Worm (Caenorhabditis elegans) whole organism, mixed stage, embryonic: ENCODE measurements around the gene sri-54.

Experiments used
- M03D4.4 ChIP-seq: sonication (generic microtip); optimal IDR thresholded peaks from 2 replicates; lab custom pipeline; 2017; ENCODE audit warnings: mild to moderate bottlenecking, missing genetic modification characterization, missing compliant biosample characterization
- bed-3 ChIP-seq: fragments of 200-800 bp; sonication (Bioruptor generic); optimal IDR thresholded peaks from 3 replicates; lab custom pipeline; 2018; ENCODE audit warnings: mild to moderate bottlenecking, missing genetic modification characterization, moderate library complexity, missing compliant biosample characterization
- blmp-1 ChIP-seq: fragments of 150-350 bp; optimal IDR thresholded peaks from 2 replicates; lab custom pipeline; 2014; ENCODE audit warnings: missing biosample characterization, missing genetic modification characterization
- ceh-39 ChIP-seq: fragments of 150-350 bp; optimal IDR thresholded peaks from 2 replicates; lab custom pipeline; 2014; ENCODE audit warnings: missing biosample characterization, missing genetic modification characterization
- ceh-83 ChIP-seq: fragments of 200-800 bp; sonication (Bioruptor generic); optimal IDR thresholded peaks from 2 replicates; lab custom pipeline; 2018; ENCODE audit warnings: mild to moderate bottlenecking, missing genetic modification characterization, missing compliant biosample characterization
- ces-1 ChIP-seq: fragments of 150-350 bp; optimal IDR thresholded peaks from 2 replicates; lab custom pipeline; 2014; ENCODE audit warnings: missing biosample characterization, missing genetic modification reagents, missing genetic modification characterization
- cnd-1 ChIP-seq: fragments of 200-800 bp; sonication (Bioruptor generic); optimal IDR thresholded peaks from 2 replicates; lab custom pipeline; 2018; ENCODE audit warnings: mild to moderate bottlenecking, missing genetic modification characterization, missing compliant biosample characterization
- drap-1 ChIP-seq: fragments of 200-800 bp; sonication (Bioruptor generic); optimal IDR thresholded peaks from 3 replicates; lab custom pipeline; 2018; ENCODE audit warnings: mild to moderate bottlenecking, missing genetic modification characterization, missing compliant biosample characterization
- elt-1 ChIP-seq: sonication (generic microtip); optimal IDR thresholded peaks from 2 replicates; lab custom pipeline; 2017; ENCODE audit warnings: missing genetic modification characterization, mild to moderate bottlenecking, missing compliant biosample characterization, antibody characterized with exemption, moderate library complexity, borderline replicate concordance; ENCODE audit not compliant: insufficient read depth
- elt-3 ChIP-seq: fragments of 150-350 bp; optimal IDR thresholded peaks from 2 replicates; lab custom pipeline; 2014; ENCODE audit warnings: missing biosample characterization, missing genetic modification characterization
- flh-1 ChIP-seq: fragments of 200-800 bp; sonication (Bioruptor generic); optimal IDR thresholded peaks from 2 replicates; lab custom pipeline; 2018; ENCODE audit warnings: mild to moderate bottlenecking, missing genetic modification characterization, moderate library complexity, missing compliant biosample characterization
- ham-2 ChIP-seq: fragments of 200-800 bp; sonication (Bioruptor generic); optimal IDR thresholded peaks from 2 replicates; lab custom pipeline; 2018; ENCODE audit warnings: mild to moderate bottlenecking, missing genetic modification characterization, missing compliant biosample characterization
- hlh-1 ChIP-seq: fragments of 150-350 bp; optimal IDR thresholded peaks from 2 replicates; lab custom pipeline; 2014; ENCODE audit warnings: missing biosample characterization, missing genetic modification reagents, missing genetic modification characterization
- lin-13 ChIP-seq: fragments of 150-350 bp; optimal IDR thresholded peaks from 2 replicates; lab custom pipeline; 2014; ENCODE audit warnings: missing biosample characterization, missing genetic modification characterization
- lin-32 ChIP-seq: fragments of 200-800 bp; sonication (Bioruptor generic); optimal IDR thresholded peaks from 2 replicates; lab custom pipeline; 2018; ENCODE audit warnings: mild to moderate bottlenecking, missing genetic modification characterization, missing compliant biosample characterization
- lsy-2 ChIP-seq: fragments of 150-350 bp; optimal IDR thresholded peaks from 2 replicates; lab custom pipeline; 2014; ENCODE audit warnings: missing biosample characterization, missing genetic modification characterization
- mab-5 ChIP-seq: fragments of 150-350 bp; optimal IDR thresholded peaks from 2 replicates; lab custom pipeline; 2014; ENCODE audit warnings: missing biosample characterization, missing genetic modification characterization
- mep-1 ChIP-seq: fragments of 150-350 bp; optimal IDR thresholded peaks from 2 replicates; lab custom pipeline; 2017; ENCODE audit warnings: missing biosample characterization, missing genetic modification reagents, missing genetic modification characterization, inconsistent platforms
- nhr-2 ChIP-seq: fragments of 150-350 bp; optimal IDR thresholded peaks from 2 replicates; lab custom pipeline; 2014; ENCODE audit warnings: missing biosample characterization, missing genetic modification characterization
- nhr-237 ChIP-seq: fragments of 150-350 bp; optimal IDR thresholded peaks from 2 replicates; lab custom pipeline; 2014; ENCODE audit warnings: missing biosample characterization, missing genetic modification characterization
- nhr-28 ChIP-seq: fragments of 150-350 bp; optimal IDR thresholded peaks from 2 replicates; lab custom pipeline; 2014; ENCODE audit warnings: missing biosample characterization, missing genetic modification characterization
- pha-4 ChIP-seq: fragments of 150-350 bp; optimal IDR thresholded peaks from 2 replicates; lab custom pipeline; 2018; ENCODE audit warnings: missing biosample characterization, missing genetic modification reagents, missing genetic modification characterization
- snpc-4 ChIP-seq: fragments of 150-350 bp; optimal IDR thresholded peaks from 2 replicates; lab custom pipeline; 2014; ENCODE audit warnings: missing biosample characterization, missing genetic modification characterization
- sptf-1 ChIP-seq: sonication (generic microtip); optimal IDR thresholded peaks from 2 replicates; lab custom pipeline; 2017; ENCODE audit warnings: mild to moderate bottlenecking, missing genetic modification characterization, moderate library complexity, missing compliant biosample characterization
- tbx-8 ChIP-seq: fragments of 200-800 bp; sonication (Bioruptor generic); optimal IDR thresholded peaks from 2 replicates; lab custom pipeline; 2018; ENCODE audit warnings: mild to moderate bottlenecking, missing genetic modification characterization, moderate library complexity, missing compliant biosample characterization
- unc-120 ChIP-seq: sonication (generic microtip); optimal IDR thresholded peaks from 2 replicates; lab custom pipeline; 2017; ENCODE audit warnings: missing genetic modification characterization, missing compliant biosample characterization; ENCODE audit not compliant: poor library complexity, severe bottlenecking
- unc-39 ChIP-seq: fragments of 150-350 bp; optimal IDR thresholded peaks from 2 replicates; lab custom pipeline; 2014; ENCODE audit warnings: missing biosample characterization, missing genetic modification characterization
- unc-62 ChIP-seq: fragments of 150-350 bp; optimal IDR thresholded peaks from 2 replicates; lab custom pipeline; 2014; ENCODE audit warnings: missing biosample characterization, missing genetic modification reagents, missing genetic modification characterization
- zip-8 ChIP-seq: fragments of 150-350 bp; optimal IDR thresholded peaks from 2 replicates; lab custom pipeline; 2014; ENCODE audit warnings: missing biosample characterization, missing genetic modification characterization

The sri-54 gene

DNA sequence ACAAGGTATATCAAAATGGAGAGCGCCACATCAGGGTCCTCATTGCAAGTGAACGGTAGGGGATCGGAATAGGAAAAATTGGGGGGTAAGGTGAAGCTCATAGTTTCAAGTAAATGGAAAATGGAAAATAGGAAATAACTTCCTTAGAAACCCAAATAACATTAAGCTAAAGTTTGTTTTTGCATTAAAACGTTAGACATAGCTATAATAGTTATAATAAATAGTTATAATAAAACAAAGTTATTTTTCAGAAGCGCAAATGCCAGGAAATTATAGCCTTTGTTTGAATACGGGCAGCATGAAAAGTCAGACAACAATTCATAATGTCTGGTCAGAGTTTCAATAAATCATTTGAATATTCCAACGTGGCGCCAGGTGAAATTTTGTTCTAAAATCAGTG, 37.2 kb downstream of the sri-54 start, which contains the start of gene srg-24:
Gene srg-24 (minus strand): TSS at position 101 of the 400 bp plus-strand sequence.
- TF ChIP-seq ham-2 (GFP tag; lab: Kevin White, UChicago) (no peak), M03D4.4 (tag; lab: Kevin White, UChicago) (no peak), tbx-8 (GFP tag; lab: Kevin White, UChicago) (no peak), elt-3 (tag; lab: Kevin White, UChicago) (no peak), pha-4 (no peak), mab-5 (tag; lab: Kevin White, UChicago) (no peak), lin-13 (tag; lab: Kevin White, UChicago) (no peak), drap-1 (GFP tag; lab: Kevin White, UChicago) (no peak), ces-1 (GFP tag; lab: Kevin White, UChicago) (no peak), nhr-2 (tag; lab: Kevin White, UChicago) (no peak), zip-8 (no peak)

ce11 chrII:3096857-3097256, 40.8 kb downstream of the sri-54 start, which contains the start of gene Y25C1A.14:
TSS of gene Y25C1A.14 (minus strand) at chrII:3096957.
- TF ChIP-seq sptf-1 (no peak), cnd-1 (tag; lab: Kevin White, UChicago) (no peak), bed-3 (GFP tag; lab: Kevin White, UChicago) (no peak)

DNA sequence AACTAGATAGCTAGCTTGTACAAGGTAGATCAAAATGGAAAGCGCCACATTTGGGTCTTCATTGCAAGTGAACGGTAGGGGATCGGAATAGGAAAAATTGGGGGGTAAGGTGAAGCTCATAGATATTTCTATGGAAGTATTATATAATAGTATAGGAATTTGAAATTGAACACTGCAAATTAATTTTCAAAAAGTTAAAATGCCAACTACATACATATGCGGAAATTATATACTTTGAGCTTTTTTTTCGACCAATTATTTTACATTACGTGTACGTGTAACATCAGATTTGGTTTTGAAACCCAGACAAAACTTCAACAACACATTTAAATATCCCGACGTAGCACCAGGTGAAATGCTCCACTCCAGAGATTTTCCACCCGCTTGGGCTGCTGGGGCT, 41.6 kb downstream of the sri-54 start, which contains the start of gene srg-23:
Gene srg-23 (minus strand): TSS at position 101 of the 400 bp plus-strand sequence.
- TF ChIP-seq pha-4: no peak
- TF ChIP-seq unc-62 (GFP tag; lab: Kevin White, UChicago): no peak

ce11 chrII:3093352-3093751, 44.4 kb downstream of the sri-54 start, which contains the start of gene srg-22:
TSS of gene srg-22 (minus strand) at chrII:3093452.
- TF ChIP-seq blmp-1 (tag; lab: Kevin White, UChicago): no peak
- TF ChIP-seq ceh-39 (tag; lab: Kevin White, UChicago): no peak
- TF ChIP-seq mab-5 (tag; lab: Kevin White, UChicago): no peak
- TF ChIP-seq elt-3 (tag; lab: Kevin White, UChicago): no peak
- no peak for TF ChIP-seq pha-4
- no peak for TF ChIP-seq mep-1
- TF ChIP-seq, all 35 proteins: peak for 0

- TF ChIP-seq lin-32 (GFP tag; lab: Kevin White, UChicago) (no peak), nhr-237 (tag; lab: Kevin White, UChicago) (no peak), tbx-8 (GFP tag; lab: Kevin White, UChicago) (no peak), ceh-83 (GFP tag; lab: Kevin White, UChicago) (no peak)
- TF ChIP-seq, all 35 proteins: peak for 0
Observed at ce11 chrII:3091268-3091667, 46.4 kb downstream of the sri-54 start, which contains the start of gene srg-21. TSS of gene srg-21 (minus strand) at chrII:3091368.

ce11 chrII:3087134-3087533, 50.6 kb downstream of the sri-54 start:
- TF ChIP-seq blmp-1 (tag; lab: Kevin White, UChicago) (no peak), mab-5 (tag; lab: Kevin White, UChicago) (no peak), lin-13 (tag; lab: Kevin White, UChicago) (no peak), flh-1 (GFP tag; lab: Kevin White, UChicago) (no peak), elt-1 (tag; lab: Kevin White, UChicago) (no peak), hlh-1 (no peak), unc-120 (tag; lab: Kevin White, UChicago) (no peak), M03D4.4 (tag; lab: Kevin White, UChicago) (no peak), tbx-8 (GFP tag; lab: Kevin White, UChicago) (no peak), ceh-83 (GFP tag; lab: Kevin White, UChicago) (no peak), nhr-28 (tag; lab: Kevin White, UChicago) (no peak), zip-8 (no peak), unc-62 (GFP tag; lab: Kevin White, UChicago) (no peak), unc-39 (tag; lab: Kevin White, UChicago) (no peak), ham-2 (GFP tag; lab: Kevin White, UChicago) (no peak), lin-32 (GFP tag; lab: Kevin White, UChicago) (no peak), lsy-2 (tag; lab: Kevin White, UChicago) (no peak), bed-3 (GFP tag; lab: Kevin White, UChicago) (no peak), snpc-4 (tag; lab: Kevin White, UChicago) (no peak)
